Fruit fly (Drosophila melanogaster) whole organism, embryonic: Measurements from ENCODE around the gene fliI.
A peak's percentile ranks its signal among the peaks of the same experiment; 100 is the strongest.

ENCODE experiments used
- Bgb ChIP-seq: fragments of 200-800 bp; sonication (Bioruptor generic); IDR thresholded peaks from 2 replicates; pipeline ENCODE4 v1.3.6; 2022; ENCODE audit warnings: missing biosample characterization, missing genetic modification characterization; ENCODE audit not compliant: partially characterized antibody
- CG10267 ChIP-seq: fragments of 200-800 bp; sonication (Bioruptor generic); optimal IDR thresholded peaks from 2 replicates; lab custom pipeline; 2018; ENCODE audit warnings: missing biosample characterization, mild to moderate bottlenecking, missing genetic modification characterization, moderate library complexity
- CG10462 ChIP-seq: fragments of 200-800 bp; sonication (Bioruptor generic); optimal IDR thresholded peaks from 2 replicates; lab custom pipeline; 2016; ENCODE audit warnings: missing biosample characterization, missing genetic modification characterization
- CG14050 ChIP-seq: fragments of 200-800 bp; sonication (Bioruptor generic); IDR thresholded peaks from 3 replicates; pipeline ENCODE4 v1.3.6; 2022; ENCODE audit warnings: missing biosample characterization, missing genetic modification characterization
- CG14441 ChIP-seq: fragments of 200-800 bp; sonication (Bioruptor generic); IDR thresholded peaks from 2 replicates; pipeline ENCODE4 v1.3.6; 2022; ENCODE audit warnings: missing biosample characterization, missing genetic modification characterization
- CG15696 ChIP-seq: fragments of 200-800 bp; sonication (Bioruptor generic); optimal IDR thresholded peaks from 2 replicates; lab custom pipeline; 2019; ENCODE audit warnings: missing biosample characterization, mild to moderate bottlenecking, missing genetic modification characterization, moderate library complexity
- CG17912 ChIP-seq: fragments of 200-800 bp; sonication (Bioruptor generic); optimal IDR thresholded peaks from 2 replicates; lab custom pipeline; 2018; ENCODE audit warnings: missing biosample characterization, mild to moderate bottlenecking, missing genetic modification characterization
- CG18619 ChIP-seq: fragments of 200-800 bp; sonication (Bioruptor generic); optimal IDR thresholded peaks from 3 replicates; lab custom pipeline; 2017; ENCODE audit warnings: missing biosample characterization, mild to moderate bottlenecking, missing genetic modification characterization
- CG2129 ChIP-seq: fragments of 200-800 bp; sonication (Bioruptor generic); IDR thresholded peaks from 2 replicates; pipeline ENCODE4 v1.3.6; 2022; ENCODE audit warnings: missing biosample characterization, missing genetic modification characterization; ENCODE audit not compliant: partially characterized antibody
- CG32767 ChIP-seq: fragments of 200-800 bp; sonication (Bioruptor generic); IDR thresholded peaks from 2 replicates; pipeline ENCODE4 v1.3.6; 2022; ENCODE audit warnings: missing biosample characterization, missing genetic modification characterization
- CG3281 ChIP-seq: fragments of 200-800 bp; sonication (Bioruptor generic); optimal IDR thresholded peaks from 3 replicates; lab custom pipeline; 2017; ENCODE audit warnings: missing biosample characterization, mild to moderate bottlenecking, missing genetic modification characterization
- CG33557 ChIP-seq: fragments of 200-800 bp; sonication (Bioruptor generic); optimal IDR thresholded peaks from 2 replicates; lab custom pipeline; 2019; ENCODE audit warnings: missing biosample characterization, mild to moderate bottlenecking, missing genetic modification characterization, moderate library complexity
- CG3407 ChIP-seq: fragments of 200-800 bp; sonication (Bioruptor generic); optimal IDR thresholded peaks from 2 replicates; lab custom pipeline; 2018; ENCODE audit warnings: missing biosample characterization, mild to moderate bottlenecking, missing genetic modification characterization
- CG34376 ChIP-seq: fragments of 200-800 bp; sonication (Bioruptor generic); optimal IDR thresholded peaks from 2 replicates; lab custom pipeline; 2018; ENCODE audit warnings: missing biosample characterization, mild to moderate bottlenecking, missing genetic modification characterization
- CG3847 ChIP-seq: fragments of 200-800 bp; sonication (Bioruptor generic); IDR thresholded peaks from 2 replicates; pipeline ENCODE4 v1.3.6; 2022; ENCODE audit warnings: missing biosample characterization, missing genetic modification characterization
- CG4282 ChIP-seq: fragments of 200-800 bp; sonication (Bioruptor generic); optimal IDR thresholded peaks from 2 replicates; lab custom pipeline; 2016; ENCODE audit warnings: missing biosample characterization, missing genetic modification characterization
- CG4707 ChIP-seq: fragments of 200-800 bp; sonication (Bioruptor generic); optimal IDR thresholded peaks from 2 replicates; lab custom pipeline; 2018; ENCODE audit warnings: missing biosample characterization, mild to moderate bottlenecking, missing genetic modification characterization, moderate library complexity
- CG7786 ChIP-seq: fragments of 200-800 bp; sonication (Bioruptor generic); optimal IDR thresholded peaks from 2 replicates; lab custom pipeline; 2016; ENCODE audit warnings: missing biosample characterization, missing genetic modification characterization
- CG9215 ChIP-seq: fragments of 200-800 bp; sonication (Bioruptor generic); IDR thresholded peaks from 2 replicates; pipeline ENCODE4 v1.3.6; 2022; ENCODE audit warnings: missing biosample characterization, missing genetic modification characterization
- CG9876 ChIP-seq: fragments of 200-800 bp; sonication (Bioruptor generic); optimal IDR thresholded peaks from 2 replicates; lab custom pipeline; 2016; ENCODE audit warnings: missing biosample characterization, missing genetic modification characterization
- CrebB ChIP-seq: fragments of 200-800 bp; sonication (Bioruptor generic); optimal IDR thresholded peaks from 3 replicates; lab custom pipeline; 2018; ENCODE audit warnings: missing biosample characterization, mild to moderate bottlenecking, missing genetic modification characterization
- ERR ChIP-seq: fragments of 200-800 bp; sonication (Bioruptor generic); optimal IDR thresholded peaks from 2 replicates; lab custom pipeline; 2016; ENCODE audit warnings: missing biosample characterization, missing genetic modification characterization
- HLH3B ChIP-seq: fragments of 200-800 bp; sonication (Bioruptor generic); IDR thresholded peaks from 2 replicates; pipeline ENCODE4 v1.3.6; 2022; ENCODE audit warnings: missing biosample characterization, missing genetic modification characterization
- Kr ChIP-seq: fragments of 200-800 bp; sonication (Bioruptor generic); optimal IDR thresholded peaks from 2 replicates; lab custom pipeline; 2017; ENCODE audit warnings: missing biosample characterization, mild to moderate bottlenecking, missing genetic modification characterization
- Mrtf ChIP-seq: fragments of 200-800 bp; sonication (Bioruptor generic); IDR thresholded peaks from 3 replicates; pipeline ENCODE4 v1.3.6; 2022; ENCODE audit warnings: missing biosample characterization, missing genetic modification characterization
- Pdp1 ChIP-seq, 2 experiments: fragments of 200-800 bp; sonication (Bioruptor generic); optimal IDR thresholded peaks; 3 replicates each; lab custom pipeline; 2016; ENCODE audit warnings: missing biosample characterization in 2 of 2, missing genetic modification characterization in 2 of 2, mild to moderate bottlenecking in 1 of 2, moderate library complexity in 1 of 2
- Six4 ChIP-seq: fragments of 200-800 bp; sonication (Bioruptor generic); optimal IDR thresholded peaks from 2 replicates; lab custom pipeline; 2016; ENCODE audit warnings: missing biosample characterization, missing genetic modification characterization
- Sry-δ ChIP-seq: fragments of 200-800 bp; sonication (Bioruptor generic); optimal IDR thresholded peaks from 2 replicates; lab custom pipeline; 2016; ENCODE audit warnings: missing biosample characterization, missing genetic modification characterization
- Xbp1 ChIP-seq: fragments of 200-800 bp; sonication (Bioruptor generic); optimal IDR thresholded peaks from 3 replicates; lab custom pipeline; 2016; ENCODE audit warnings: missing biosample characterization, mild to moderate bottlenecking, missing genetic modification characterization
- br ChIP-seq: fragments of >200 bp; optimal IDR thresholded peaks from 2 replicates; lab custom pipeline; 2017
- chif ChIP-seq, 2 experiments: fragments of 200-800 bp; sonication (Bioruptor generic); optimal IDR thresholded peaks; 3 replicates each; lab custom pipeline; 2016; ENCODE audit warnings: missing biosample characterization in 2 of 2, missing genetic modification characterization in 2 of 2
- cwo ChIP-seq: fragments of 200-800 bp; sonication (Bioruptor generic); optimal IDR thresholded peaks from 3 replicates; lab custom pipeline; 2017; ENCODE audit warnings: missing biosample characterization, missing genetic modification characterization, mild to moderate bottlenecking, moderate library complexity, missing genetic modification reagents
- exex ChIP-seq: fragments of 200-800 bp; sonication (Bioruptor generic); optimal IDR thresholded peaks from 4 replicates; lab custom pipeline; 2018; ENCODE audit warnings: missing biosample characterization, mild to moderate bottlenecking, missing genetic modification characterization, moderate library complexity
- maf-S ChIP-seq: fragments of 200-800 bp; sonication (Bioruptor generic); optimal IDR thresholded peaks from 2 replicates; lab custom pipeline; 2016; ENCODE audit warnings: missing biosample characterization, missing genetic modification characterization
- mirr ChIP-seq: fragments of 200-800 bp; sonication (Bioruptor generic); optimal IDR thresholded peaks from 3 replicates; lab custom pipeline; 2018; ENCODE audit warnings: missing biosample characterization, mild to moderate bottlenecking, missing genetic modification characterization
- otp ChIP-seq: fragments of 200-800 bp; sonication (Bioruptor generic); IDR thresholded peaks from 3 replicates; pipeline ENCODE4, ENCODE4 v1.3.6; 2022; ENCODE audit warnings: missing biosample characterization, missing genetic modification characterization
- p53 ChIP-seq: fragments of 200-800 bp; sonication (Bioruptor generic); optimal IDR thresholded peaks from 2 replicates; lab custom pipeline; 2016; ENCODE audit warnings: missing biosample characterization, missing genetic modification characterization
- peb ChIP-seq: fragments of 200-800 bp; sonication (Bioruptor generic); IDR thresholded peaks from 2 replicates; pipeline ENCODE4 v1.3.6; 2022; ENCODE audit warnings: missing biosample characterization, missing genetic modification characterization
- scrt ChIP-seq: fragments of 200-800 bp; sonication (Bioruptor generic); optimal IDR thresholded peaks from 2 replicates; lab custom pipeline; 2018; ENCODE audit warnings: missing biosample characterization, mild to moderate bottlenecking, missing genetic modification characterization, moderate library complexity
- sens-2 ChIP-seq: fragments of 200-800 bp; sonication (Bioruptor generic); IDR thresholded peaks from 2 replicates; pipeline ENCODE4 v1.3.6; 2022; ENCODE audit warnings: missing biosample characterization, missing genetic modification characterization
- shn ChIP-seq: fragments of 200-800 bp; sonication (Bioruptor generic); optimal IDR thresholded peaks from 3 replicates; lab custom pipeline; 2016; ENCODE audit warnings: missing biosample characterization, missing genetic modification characterization
- stc ChIP-seq: fragments of 200-800 bp; sonication (Bioruptor generic); IDR thresholded peaks from 2 replicates; pipeline ENCODE4 v1.3.6; 2022; ENCODE audit warnings: missing biosample characterization, missing genetic modification characterization
- trem ChIP-seq: fragments of 200-800 bp; optimal IDR thresholded peaks from 3 replicates; lab custom pipeline; 2019; ENCODE audit warnings: missing biosample characterization, mild to moderate bottlenecking, missing genetic modification characterization, moderate library complexity
- vnd ChIP-seq: fragments of 200-800 bp; sonication (Bioruptor generic); IDR thresholded peaks from 3 replicates; pipeline ENCODE4 v1.3.6; 2022; ENCODE audit warnings: missing biosample characterization, missing genetic modification characterization; ENCODE audit not compliant: partially characterized antibody

Gene fliI

dm6 chrX:21337057-21337456 is 2.5 kb upstream of the fliI start:
- no peak for TF ChIP-seq otp (GFP tag; lab: Robert Waterston, UW)
- TF ChIP-seq cwo (GFP tag; lab: Kevin White, UChicago): peak; percentile 69
- TF ChIP-seq scrt (GFP tag; lab: Kevin White, UChicago): no peak
- TF ChIP-seq ERR (GFP tag; lab: Kevin White, UChicago): no peak
- TF ChIP-seq CrebB (tag; lab: Kevin White, UChicago): no peak
- no peak for TF ChIP-seq maf-S (GFP tag; lab: Kevin White, UChicago)
- peak; percentile 85 for TF ChIP-seq exex (tag; lab: Kevin White, UChicago)
- TF ChIP-seq CG7786: no peak
- no peak for TF ChIP-seq Sry-δ (GFP tag; lab: Kevin White, UChicago)
- no peak for TF ChIP-seq CG9876 (GFP tag; lab: Kevin White, UChicago)
- no peak for TF ChIP-seq Xbp1
- no peak for TF ChIP-seq stc (GFP tag; lab: Robert Waterston, UW)
- TF ChIP-seq Pdp1 (GFP tag; optimal IDR thresholded peaks at IDR 0.05; lab: Kevin White, UChicago): peak in 1 of 2 experiments; percentile 69
- TF ChIP-seq peb (GFP tag; lab: Robert Waterston, UW): no peak
- peak; percentile 65 for TF ChIP-seq mirr (GFP tag; lab: Kevin White, UChicago)
- no peak for TF ChIP-seq trem (tag; lab: Kevin White, UChicago)
- TF ChIP-seq CG14441 (GFP tag; lab: Robert Waterston, UW): no peak
- no peak for TF ChIP-seq chif (GFP tag; optimal IDR thresholded peaks at IDR 0.05; lab: Kevin White, UChicago)
- no peak for TF ChIP-seq CG9215 (GFP tag; lab: Robert Waterston, UW)
- no peak for TF ChIP-seq CG33557 (GFP tag; lab: Kevin White, UChicago)
- TF ChIP-seq CG4707 (GFP tag; lab: Kevin White, UChicago): no peak
- no peak for TF ChIP-seq CG10462 (GFP tag; lab: Kevin White, UChicago)
- TF ChIP-seq CG32767 (GFP tag; lab: Robert Waterston, UW): no peak
- no peak for TF ChIP-seq Bgb
- TF ChIP-seq CG34376 (GFP tag; lab: Kevin White, UChicago): peak; percentile 56
- TF ChIP-seq HLH3B: no peak
- TF ChIP-seq vnd (GFP tag; lab: Robert Waterston, UW): no peak
- TF ChIP-seq CG3281: no peak
- TF ChIP-seq CG14050 (GFP tag; lab: Robert Waterston, UW): no peak
- no peak for TF ChIP-seq CG15696
- no peak for TF ChIP-seq br (lab: Kevin White, UChicago)
- no peak for TF ChIP-seq Mrtf (GFP tag; lab: Robert Waterston, UW)
- TF ChIP-seq Six4 (GFP tag; lab: Kevin White, UChicago): no peak
- TF ChIP-seq CG3407 (GFP tag; lab: Kevin White, UChicago): no peak
- TF ChIP-seq p53 (GFP tag; lab: Kevin White, UChicago): no peak
- no peak for TF ChIP-seq CG17912
- TF ChIP-seq CG3847 (GFP tag; lab: Robert Waterston, UW): no peak
- no peak for TF ChIP-seq CG2129
- no peak for TF ChIP-seq CG18619 (GFP tag; lab: Kevin White, UChicago)
- no peak for TF ChIP-seq CG4282 (GFP tag; lab: Kevin White, UChicago)
- TF ChIP-seq Kr (GFP tag; lab: Kevin White, UChicago): no peak
- TF ChIP-seq sens-2: no peak
- TF ChIP-seq shn (GFP tag; lab: Kevin White, UChicago): no peak
- no peak for TF ChIP-seq CG10267
